Fruit fly (Drosophila melanogaster) whole organism: ENCODE measurements around the gene Cyp4d1.

Experiments used
- CG8478 ChIP-seq: fragments of >200 bp; optimal IDR thresholded peaks from 2 replicates; lab custom pipeline; 2018; ENCODE audit warnings: inconsistent platforms
- EcR ChIP-seq, 2 experiments: fragments of >200 bp; optimal IDR thresholded peaks; 2 replicates each; lab custom pipeline; 2017; ENCODE audit warnings: missing biosample characterization in 2 of 2, missing genetic modification characterization in 2 of 2, missing genetic modification reagents in 2 of 2

DNA sequence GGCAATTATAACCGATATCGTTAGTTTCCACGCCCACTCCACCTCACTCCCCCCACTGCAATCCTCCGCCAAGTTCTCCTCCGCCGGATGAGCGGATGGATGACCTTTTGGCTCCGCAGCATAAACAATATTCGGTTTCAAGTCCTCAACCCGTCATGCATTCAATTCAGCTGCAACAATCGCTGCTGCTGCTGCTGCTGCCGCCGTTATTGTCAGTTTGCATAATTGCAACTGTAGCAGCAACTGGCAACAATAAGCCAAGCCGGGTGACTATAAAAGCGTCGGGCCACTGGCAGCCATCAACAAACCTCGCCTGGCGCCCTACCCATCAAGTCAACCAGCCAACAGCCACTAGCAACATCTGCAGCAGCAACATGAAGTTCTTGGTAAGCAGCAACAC, 24.6 kb upstream of the Cyp4d1 start, which contains the start of gene CG17777:
- TF ChIP-seq EcR (GFP tag; optimal IDR thresholded peaks at IDR 0.05; lab: Kevin White, UChicago) (no peak), CG8478 (lab: Kevin White, UChicago) (no peak)
